Worm (Caenorhabditis elegans) whole organism, late embryonic: ENCODE results near the gene str-150.

Experiments
- ceh-6 ChIP-seq: fragments of 200-800 bp; sonication (Bioruptor generic); optimal IDR thresholded peaks from 2 replicates; lab custom pipeline; 2018; ENCODE audit warnings: mild to moderate bottlenecking, missing genetic modification characterization, missing compliant biosample characterization
- lim-6 ChIP-seq: sonication (generic microtip); optimal IDR thresholded peaks from 2 replicates; lab custom pipeline; 2016; ENCODE audit warnings: missing genetic modification characterization, missing compliant biosample characterization
- nhr-11 ChIP-seq: fragments of 150-350 bp; optimal IDR thresholded peaks from 2 replicates; lab custom pipeline; 2014; ENCODE audit warnings: missing biosample characterization, missing genetic modification characterization
- pag-3 ChIP-seq: sonication (generic microtip); optimal IDR thresholded peaks from 2 replicates; lab custom pipeline; 2016; ENCODE audit warnings: missing compliant biosample characterization, missing genetic modification characterization, borderline replicate concordance
- pha-4 ChIP-seq: fragments of 150-350 bp; optimal IDR thresholded peaks from 2 replicates; lab custom pipeline; 2018; ENCODE audit warnings: missing biosample characterization, missing genetic modification reagents, missing genetic modification characterization
- ref-2 ChIP-seq: sonication (generic microtip); optimal IDR thresholded peaks from 2 replicates; lab custom pipeline; 2016; ENCODE audit warnings: missing genetic modification characterization, missing compliant biosample characterization
- tbx-2 ChIP-seq: sonication (generic microtip); optimal IDR thresholded peaks from 2 replicates; lab custom pipeline; 2016; ENCODE audit warnings: missing genetic modification characterization, missing compliant biosample characterization
- unc-86 ChIP-seq: sonication (generic microtip); optimal IDR thresholded peaks from 2 replicates; lab custom pipeline; 2016; ENCODE audit warnings: missing genetic modification characterization, missing compliant biosample characterization
- zip-5 ChIP-seq: sonication (generic microtip); optimal IDR thresholded peaks from 2 replicates; lab custom pipeline; 2016; ENCODE audit warnings: missing genetic modification characterization, missing compliant biosample characterization

DNA sequence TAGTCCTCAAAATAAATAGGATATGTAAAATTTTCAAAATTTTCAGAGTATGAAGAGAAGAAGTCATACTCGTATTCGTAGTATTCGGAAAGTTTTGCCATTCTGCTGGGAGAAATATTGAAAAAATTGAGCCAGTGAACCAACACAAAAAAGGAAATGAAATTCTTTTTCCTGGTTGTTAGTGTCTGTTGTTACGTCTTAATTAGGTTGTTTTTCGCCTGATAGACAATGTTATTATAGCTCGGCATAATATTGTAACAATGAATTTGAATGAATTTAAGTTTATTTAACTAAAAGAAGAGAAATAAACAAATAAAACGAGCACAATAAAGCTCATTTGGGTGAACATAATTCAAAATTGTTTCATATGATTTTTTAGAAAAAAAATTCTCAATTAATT is 5.4 kb downstream of the str-150 start, which contains the start of gene srw-73:
- TF ChIP-seq ref-2: no peak
- no peak for TF ChIP-seq tbx-2
- TF ChIP-seq zip-5: no peak
- TF ChIP-seq pag-3: no peak
- no peak for TF ChIP-seq unc-86
- TF ChIP-seq pha-4 (tag; lab: Kevin White, UChicago): no peak
- no peak for TF ChIP-seq ceh-6 (GFP tag; lab: Kevin White, UChicago)
- TF ChIP-seq lim-6: no peak
- no peak for TF ChIP-seq nhr-11
